Worm (Caenorhabditis elegans) whole organism, L1 larva: ENCODE data around the gene ZK1010.5.

Source experiments
- C16A3.4 ChIP-seq: fragments of 150-350 bp; optimal IDR thresholded peaks from 2 replicates; lab custom pipeline; 2014; ENCODE audit warnings: missing biosample characterization, missing genetic modification characterization
- ceh-82 ChIP-seq, 3 experiments: fragments of 150-350 bp in 1 of 3; sonication (generic microtip) in 2 of 3; optimal IDR thresholded peaks; 2 replicates each; lab custom pipeline; 2014 to 2017; ENCODE audit warnings: missing biosample characterization in 3 of 3, missing genetic modification characterization in 3 of 3
- dpl-1 ChIP-seq, 3 experiments: fragments of 150-350 bp in 2 of 3; sonication (generic microtip) in 1 of 3; optimal IDR thresholded peaks; 2 replicates each; lab custom pipeline; 2014 to 2017; ENCODE audit warnings: missing biosample characterization in 3 of 3, missing genetic modification characterization in 3 of 3, missing genetic modification reagents in 3 of 3
- lin-14 ChIP-seq: fragments of 200-800 bp; sonication (Bioruptor generic); optimal IDR thresholded peaks from 2 replicates; lab custom pipeline; 2018; ENCODE audit warnings: mild to moderate bottlenecking, missing genetic modification characterization, moderate library complexity, missing compliant biosample characterization
- nhr-12 ChIP-seq: sonication (generic microtip); optimal IDR thresholded peaks from 2 replicates; lab custom pipeline; 2017; ENCODE audit warnings: missing biosample characterization, missing genetic modification characterization
- nhr-19 ChIP-seq: fragments of 200-800 bp; sonication (Bioruptor generic); conservative IDR thresholded peaks from 2 replicates; pipeline ENCODE4 v1.3.6; 2022; ENCODE audit warnings: missing genetic modification characterization, missing compliant biosample characterization
- nhr-77 ChIP-seq: fragments of 150-350 bp; optimal IDR thresholded peaks from 2 replicates; lab custom pipeline; 2014; ENCODE audit warnings: missing biosample characterization, missing genetic modification characterization
- pag-3 ChIP-seq: sonication (generic microtip); optimal IDR thresholded peaks from 2 replicates; lab custom pipeline; 2017; ENCODE audit warnings: missing genetic modification characterization, mild to moderate bottlenecking, missing compliant biosample characterization, antibody characterized with exemption, borderline replicate concordance; ENCODE audit not compliant: insufficient read depth
- pqm-1 ChIP-seq: sonication (generic microtip); optimal IDR thresholded peaks from 3 replicates; lab custom pipeline; 2017; ENCODE audit warnings: missing biosample characterization, missing genetic modification characterization
- unc-130 ChIP-seq: fragments of 150-350 bp; optimal IDR thresholded peaks from 2 replicates; lab custom pipeline; 2017; ENCODE audit warnings: missing biosample characterization, missing genetic modification characterization, inconsistent platforms

- no peak for TF ChIP-seq lin-14 (GFP tag; lab: Kevin White, UChicago)
- no peak for TF ChIP-seq pqm-1 (tag; lab: Kevin White, UChicago)
- no peak for TF ChIP-seq pag-3 (tag; lab: Kevin White, UChicago)
- TF ChIP-seq unc-130 (tag; lab: Kevin White, UChicago), result no peak
- no peak for TF ChIP-seq nhr-77 (tag; lab: Kevin White, UChicago)
- TF ChIP-seq C16A3.4, result no peak
- TF ChIP-seq ceh-82 (tag; optimal IDR thresholded peaks at IDR 0.05; lab: Kevin White, UChicago), result no peak
- no peak for TF ChIP-seq nhr-12
- TF ChIP-seq nhr-19 (GFP tag; lab: Robert Waterston, UW), result no peak
- TF ChIP-seq dpl-1 (GFP tag; optimal IDR thresholded peaks at IDR 0.05; lab: Kevin White, UChicago), result no peak
Observed at ce11 chrIII:12998252-12998651, 10.9 kb upstream of the ZK1010.5 start.
